Worm (Caenorhabditis elegans): ENCODE results near the gene cpar-1.

ce11 chrIII:9413340-9413739 is 20.5 kb upstream of the cpar-1 start, which contains the start of gene T26G10.3:
- TF ChIP-seq hlh-15 (tag; optimal IDR thresholded peaks at IDR 0.05) (no peak), ets-4 (tag; optimal IDR thresholded peaks at IDR 0.05) (no peak), ceh-24 (tag; optimal IDR thresholded peaks at IDR 0.05) (no peak), nhr-11 (tag; optimal IDR thresholded peaks at IDR 0.05) (no peak), Y22D7AL.16 (tag; optimal IDR thresholded peaks at IDR 0.05) (no peak), dve-1 (tag; optimal IDR thresholded peaks at IDR 0.05) (no peak), unc-3 (GFP tag; conservative IDR thresholded peaks at IDR 0.05) (no peak), unc-3 (tag; optimal IDR thresholded peaks at IDR 0.05) (no peak), lim-6 (tag; optimal IDR thresholded peaks at IDR 0.05) (no peak), unc-55 (GFP tag; optimal IDR thresholded peaks at IDR 0.05) (no peak), pax-1 (tag; optimal IDR thresholded peaks at IDR 0.05) (no peak), ama-1 (optimal IDR thresholded peaks at IDR 0.05) (no peak), eyg-1 (tag; optimal IDR thresholded peaks at IDR 0.05) (no peak), ceh-14 (tag; optimal IDR thresholded peaks at IDR 0.05) (no peak), pros-1 (tag; optimal IDR thresholded peaks at IDR 0.05) (no peak)

Data from whole organism, late embryonic.